Worm (Caenorhabditis elegans): ENCODE measurements around the gene C14A4.7.

ce11 chrII:10566458-10566857 is 29.9 kb downstream of the C14A4.7 start:
- TF ChIP-seq elt-3 (tag; optimal IDR thresholded peaks at IDR 0.05) (no peak), nhr-11 (tag; optimal IDR thresholded peaks at IDR 0.05) (no peak), lin-39 (tag; optimal IDR thresholded peaks at IDR 0.05) (no peak), nhr-76 (tag; optimal IDR thresholded peaks at IDR 0.05) (no peak), elt-1 (tag; optimal IDR thresholded peaks at IDR 0.05) (no peak), ZK546.5 (tag; optimal IDR thresholded peaks at IDR 0.05) (no peak), nhr-12 (tag; optimal IDR thresholded peaks at IDR 0.05) (no peak), nhr-25 (tag; optimal IDR thresholded peaks at IDR 0.05) (no peak)
